Fruit fly (Drosophila melanogaster) whole organism, embryonic: ENCODE measurements around the gene CG31817.

Experiments used
- CG11085 ChIP-seq: fragments of 200-800 bp; sonication (Bioruptor generic); IDR thresholded peaks from 2 replicates; pipeline ENCODE4 v1.3.6; 2022; ENCODE audit warnings: missing biosample characterization, missing genetic modification characterization
- CG12942 ChIP-seq: fragments of 200-800 bp; sonication (Bioruptor generic); optimal IDR thresholded peaks from 3 replicates; lab custom pipeline; 2016; ENCODE audit warnings: missing biosample characterization, missing genetic modification characterization
- CG1603 ChIP-seq: fragments of 200-800 bp; sonication (Bioruptor generic); optimal IDR thresholded peaks from 2 replicates; lab custom pipeline; 2019; ENCODE audit warnings: missing biosample characterization, mild to moderate bottlenecking, missing genetic modification characterization, moderate library complexity
- CG17385 ChIP-seq: fragments of 200-800 bp; sonication (Bioruptor generic); optimal IDR thresholded peaks from 3 replicates; lab custom pipeline; 2018; ENCODE audit warnings: missing biosample characterization, mild to moderate bottlenecking, missing genetic modification characterization
- CG31441 ChIP-seq: fragments of 200-800 bp; sonication (Bioruptor generic); IDR thresholded peaks from 2 replicates; pipeline ENCODE4 v1.3.6; 2022; ENCODE audit warnings: missing biosample characterization, missing genetic modification characterization
- CG4404 ChIP-seq: fragments of 200-800 bp; sonication (Bioruptor generic); IDR thresholded peaks from 2 replicates; pipeline ENCODE4 v1.3.6; 2022; ENCODE audit warnings: missing biosample characterization, missing genetic modification characterization
- CG6683 ChIP-seq: fragments of 200-800 bp; sonication (Bioruptor generic); optimal IDR thresholded peaks from 2 replicates; lab custom pipeline; 2017; ENCODE audit warnings: missing biosample characterization, mild to moderate bottlenecking, missing genetic modification characterization, missing genetic modification reagents
- CG6813 ChIP-seq: fragments of 200-800 bp; sonication (Bioruptor generic); optimal IDR thresholded peaks from 2 replicates; lab custom pipeline; 2017; ENCODE audit warnings: missing biosample characterization, missing genetic modification characterization, mild to moderate bottlenecking, moderate library complexity, missing genetic modification reagents
- CG8478 ChIP-seq: fragments of >200 bp; optimal IDR thresholded peaks from 2 replicates; lab custom pipeline; 2018
- CG8944 ChIP-seq: fragments of 200-800 bp; sonication (Bioruptor generic); optimal IDR thresholded peaks from 3 replicates; lab custom pipeline; 2016; ENCODE audit warnings: missing biosample characterization, missing genetic modification characterization
- D ChIP-seq, 2 experiments: fragments of 200-800 bp in 1 of 2; fragments of >200 bp in 1 of 2; sonication (Bioruptor generic) in 1 of 2; optimal IDR thresholded peaks; 2 replicates in 1 of 2; 3 replicates in 1 of 2; lab custom pipeline; 2017; ENCODE audit warnings: mild to moderate bottlenecking in 1 of 2, missing biosample characterization in 1 of 2, missing genetic modification characterization in 1 of 2, missing genetic modification reagents in 1 of 2
- Deaf1 ChIP-seq: fragments of 200-800 bp; optimal IDR thresholded peaks from 3 replicates; lab custom pipeline; 2019; ENCODE audit warnings: missing biosample characterization, mild to moderate bottlenecking, missing genetic modification characterization, moderate library complexity
- Dip3 ChIP-seq: fragments of 200-800 bp; sonication (Bioruptor generic); optimal IDR thresholded peaks from 3 replicates; lab custom pipeline; 2016; ENCODE audit warnings: missing biosample characterization, missing genetic modification characterization
- Elba2 ChIP-seq: fragments of 200-800 bp; sonication (Bioruptor generic); optimal IDR thresholded peaks from 3 replicates; lab custom pipeline; 2016; ENCODE audit warnings: missing biosample characterization, missing genetic modification characterization
- MESR4 ChIP-seq: fragments of 200-800 bp; sonication (Bioruptor generic); optimal IDR thresholded peaks from 2 replicates; lab custom pipeline; 2018; ENCODE audit warnings: missing biosample characterization, mild to moderate bottlenecking, missing genetic modification characterization, moderate library complexity
- Med ChIP-seq: fragments of 200-800 bp; sonication (Bioruptor generic); peaks from one replicate; lab custom pipeline; 2016; ENCODE audit warnings: missing biosample characterization, missing genetic modification characterization, mild to moderate bottlenecking, inconsistent platforms, moderate library complexity
- Sry-δ ChIP-seq: fragments of 200-800 bp; sonication (Bioruptor generic); optimal IDR thresholded peaks from 2 replicates; lab custom pipeline; 2016; ENCODE audit warnings: missing biosample characterization, missing genetic modification characterization
- Stat92E ChIP-seq, 3 experiments: fragments of >200 bp in 2 of 3; fragments of 200-800 bp in 1 of 3; sonication (Bioruptor generic) in 1 of 3; optimal IDR thresholded peaks; 2 replicates each; lab custom pipeline; 2017 to 2019; ENCODE audit warnings: missing biosample characterization in 3 of 3, missing genetic modification characterization in 3 of 3, mild to moderate bottlenecking in 1 of 3, moderate library complexity in 1 of 3
- al ChIP-seq: fragments of 200-800 bp; sonication (Bioruptor generic); IDR thresholded peaks from 2 replicates; pipeline ENCODE4 v1.3.6; 2022; ENCODE audit warnings: missing biosample characterization, missing genetic modification characterization
- bbx ChIP-seq: fragments of 200-800 bp; sonication (Bioruptor generic); IDR thresholded peaks from 2 replicates; pipeline ENCODE4 v1.3.6; 2022; ENCODE audit warnings: missing biosample characterization, missing genetic modification characterization; ENCODE audit not compliant: partially characterized antibody
- bcd ChIP-seq: fragments of 200-800 bp; sonication (Bioruptor generic); optimal IDR thresholded peaks from 2 replicates; lab custom pipeline; 2017; ENCODE audit warnings: missing biosample characterization, mild to moderate bottlenecking, missing genetic modification characterization
- btn ChIP-seq: fragments of 200-800 bp; sonication (Bioruptor generic); optimal IDR thresholded peaks from 2 replicates; lab custom pipeline; 2016; ENCODE audit warnings: missing biosample characterization, missing genetic modification characterization
- cg ChIP-seq: fragments of 200-800 bp; sonication (Bioruptor generic); optimal IDR thresholded peaks from 3 replicates; lab custom pipeline; 2019; ENCODE audit warnings: missing biosample characterization, mild to moderate bottlenecking, missing genetic modification characterization, moderate library complexity
- chinmo ChIP-seq: fragments of 200-800 bp; sonication (Bioruptor generic); IDR thresholded peaks from 4 replicates; pipeline ENCODE4 v1.3.6; 2022; ENCODE audit warnings: missing biosample characterization, missing genetic modification characterization; ENCODE audit not compliant: partially characterized antibody
- dan ChIP-seq: fragments of 200-800 bp; sonication (Bioruptor generic); IDR thresholded peaks from 2 replicates; pipeline ENCODE4 v1.3.6; 2022; ENCODE audit warnings: missing biosample characterization, missing genetic modification characterization
- en ChIP-seq: fragments of 200-800 bp; sonication (Bioruptor generic); optimal IDR thresholded peaks from 2 replicates; lab custom pipeline; 2016; ENCODE audit warnings: missing biosample characterization, missing genetic modification characterization
- ewg ChIP-seq: fragments of 200-800 bp; sonication (Bioruptor generic); optimal IDR thresholded peaks from 3 replicates; lab custom pipeline; 2017; ENCODE audit warnings: mild to moderate bottlenecking, missing biosample characterization, missing genetic modification reagents, missing genetic modification characterization
- gfzf ChIP-seq: fragments of 200-800 bp; sonication (Bioruptor generic); optimal IDR thresholded peaks from 2 replicates; lab custom pipeline; 2016; ENCODE audit warnings: missing biosample characterization, mild to moderate bottlenecking, missing genetic modification characterization, moderate library complexity
- grau ChIP-seq: fragments of 200-800 bp; optimal IDR thresholded peaks from 3 replicates; lab custom pipeline; 2019; ENCODE audit warnings: missing biosample characterization, mild to moderate bottlenecking, missing genetic modification characterization, moderate library complexity
- inv ChIP-seq: fragments of 200-800 bp; sonication (Bioruptor generic); IDR thresholded peaks from 2 replicates; pipeline ENCODE4 v1.3.6; 2022; ENCODE audit warnings: missing biosample characterization, missing genetic modification characterization; ENCODE audit not compliant: partially characterized antibody
- pros ChIP-seq: fragments of 200-800 bp; sonication (Bioruptor generic); optimal IDR thresholded peaks from 3 replicates; lab custom pipeline; 2019; ENCODE audit warnings: missing biosample characterization, mild to moderate bottlenecking, missing genetic modification characterization, moderate library complexity
- psq ChIP-seq: fragments of 200-800 bp; sonication (Bioruptor generic); optimal IDR thresholded peaks from 2 replicates; lab custom pipeline; 2017; ENCODE audit warnings: missing biosample characterization, missing genetic modification characterization
- vnd ChIP-seq: fragments of 200-800 bp; sonication (Bioruptor generic); IDR thresholded peaks from 3 replicates; pipeline ENCODE4 v1.3.6; 2022; ENCODE audit warnings: missing biosample characterization, missing genetic modification characterization; ENCODE audit not compliant: partially characterized antibody

Gene CG31817

DNA sequence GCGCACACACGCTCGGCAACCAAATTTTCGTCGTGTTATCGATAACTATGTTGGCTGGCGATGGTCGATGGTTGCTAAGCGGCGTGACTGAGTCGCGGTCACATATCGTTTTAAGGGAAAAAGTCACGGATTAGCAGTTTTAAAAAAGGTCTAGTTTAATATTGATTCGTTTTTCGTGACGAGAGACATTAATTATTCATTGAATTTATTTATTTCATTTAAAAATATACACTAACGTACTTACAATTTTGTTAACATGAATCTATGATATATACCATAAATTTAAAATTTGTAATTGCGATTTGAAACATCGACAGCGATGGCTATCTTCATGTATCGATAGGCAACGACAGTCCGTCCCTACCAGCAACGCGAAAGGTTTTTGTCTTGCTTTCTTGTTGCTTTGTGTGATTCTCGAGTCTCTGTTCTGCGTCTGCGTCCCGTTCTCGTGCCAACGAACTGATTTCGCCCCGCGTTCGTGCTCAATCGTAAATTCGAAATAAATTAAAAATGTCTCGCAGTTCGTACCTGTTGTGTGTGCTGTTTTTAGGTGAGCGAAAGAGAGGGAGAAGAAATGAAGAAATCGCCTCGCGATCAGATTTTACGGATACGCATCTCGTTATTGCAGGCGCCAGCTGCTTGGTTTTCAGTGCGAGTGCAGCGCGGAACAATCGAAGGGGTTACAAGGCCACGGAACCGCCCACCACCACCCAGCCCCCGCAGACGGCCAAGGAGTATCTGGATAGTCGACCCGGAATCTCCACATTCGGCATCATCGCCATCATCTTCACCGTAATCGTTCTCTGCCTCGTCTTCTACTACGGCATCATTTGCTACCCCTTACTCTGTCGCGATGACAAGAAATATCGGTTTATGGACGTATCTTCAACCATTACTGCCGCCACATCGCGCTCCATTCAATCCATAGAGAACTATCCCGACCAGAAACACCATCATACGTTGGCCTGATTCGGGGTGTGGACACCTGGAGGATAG lies 15.2 kb upstream of the CG31817 start, which contains the start of the genes Hyls1, chif and CG4455 (continued):
- TF ChIP-seq CG8944 (no peak), CG4404 (GFP tag; lab: Robert Waterston, UW) (peak; percentile 26; the same call in 1 of the 2 replicates), CG6813 (GFP tag; lab: Kevin White, UChicago) (no peak), inv (peak; percentile 89), bbx (GFP tag; lab: Robert Waterston, UW) (peak; percentile 78), en (GFP tag; lab: Kevin White, UChicago) (no peak), Dip3 (no peak), CG1603 (tag; lab: Kevin White, UChicago) (peak; percentile 4), CG12942 (peak; percentile 2), grau (tag; lab: Kevin White, UChicago) (no peak), al (GFP tag; lab: Robert Waterston, UW) (peak; percentile 10; the same call in 1 of the 2 replicates), Med (GFP tag; lab: Kevin White, UChicago) (peak; percentile 67), dan (GFP tag; lab: Robert Waterston, UW) (no peak), pros (GFP tag; lab: Kevin White, UChicago) (peak; percentile 20), bcd (GFP tag; lab: Kevin White, UChicago) (peak; percentile 58), ewg (peak; percentile 53), gfzf (GFP tag; lab: Kevin White, UChicago) (peak; percentile 13), Sry-δ (GFP tag; lab: Kevin White, UChicago) (peak; percentile 83), btn (GFP tag; lab: Kevin White, UChicago) (no peak), vnd (GFP tag; lab: Robert Waterston, UW) (peak; percentile 90)

DNA sequence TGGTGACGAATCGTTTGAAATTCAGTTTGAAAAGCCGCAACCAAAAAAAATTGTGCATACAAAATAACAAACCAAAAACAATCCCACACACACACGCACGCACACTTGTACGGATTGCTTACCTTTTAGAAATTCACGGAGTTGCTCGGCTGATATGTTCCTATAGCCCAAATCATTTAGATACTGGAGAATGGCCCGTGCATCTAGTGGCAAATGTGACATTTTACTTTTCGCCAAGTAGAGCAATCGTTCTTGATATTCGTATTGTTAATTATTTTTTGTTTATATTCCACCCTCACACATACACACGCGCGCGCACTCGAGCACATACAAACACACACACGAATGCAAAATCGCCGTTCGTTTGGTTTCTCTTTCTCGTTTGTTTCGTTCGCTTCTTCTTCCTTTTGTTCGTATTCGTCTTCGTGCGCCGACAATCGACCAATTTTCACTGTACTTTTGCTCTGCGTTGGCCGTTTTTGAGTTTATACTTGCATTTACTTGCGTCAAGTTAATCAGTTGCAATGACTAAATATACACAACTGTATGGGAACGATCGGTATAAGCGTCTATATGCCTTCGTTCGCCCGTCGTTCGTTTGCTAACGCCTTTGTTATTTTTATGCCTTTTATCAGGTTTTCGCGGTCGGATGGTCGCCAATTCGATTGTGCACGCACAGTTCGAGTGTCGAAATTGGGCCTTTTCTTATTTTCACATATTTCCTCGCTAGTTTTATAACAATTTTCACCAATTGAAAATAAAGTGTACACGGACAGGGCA lies 14.3 kb upstream of the CG31817 start:
- TF ChIP-seq CG11085 (GFP tag; lab: Robert Waterston, UW) (no peak), cg (GFP tag; lab: Kevin White, UChicago) (peak; percentile 92), grau (tag; lab: Kevin White, UChicago) (peak; percentile 83), CG17385 (GFP tag; lab: Kevin White, UChicago) (peak; percentile 92), chinmo (GFP tag; lab: Robert Waterston, UW) (0 out of 4 replicates have a peak, but pooled peaks have one; percentile 11), CG8478 (lab: Kevin White, UChicago) (peak; percentile 5), Stat92E (GFP tag; optimal IDR thresholded peaks at IDR 0.05; lab: Kevin White, UChicago) (peak in 1 of 3 experiments; percentile 71), psq (GFP tag; lab: Kevin White, UChicago) (peak; percentile 78), Elba2 (GFP tag; lab: Kevin White, UChicago) (peak; percentile 41), Deaf1 (tag; lab: Kevin White, UChicago) (peak; percentile 89), D (optimal IDR thresholded peaks at IDR 0.05; lab: Kevin White, UChicago) (peak; percentile 68), D (GFP tag; optimal IDR thresholded peaks at IDR 0.05; lab: Kevin White, UChicago) (no peak), Med (GFP tag; lab: Kevin White, UChicago) (peak; percentile 81), CG6683 (GFP tag; lab: Kevin White, UChicago) (no peak), MESR4 (GFP tag; lab: Kevin White, UChicago) (peak; percentile 54), CG31441 (no peak)
